Worm (Caenorhabditis elegans) whole organism, L1 larva: ENCODE results near the gene Y42H9AR.1.

Experiments used
- egl-27 ChIP-seq, 2 experiments: fragments of 150-350 bp in 1 of 2; sonication (generic microtip); optimal IDR thresholded peaks; 3 replicates each; lab custom pipeline; 2017 to 2018; ENCODE audit warnings: missing biosample characterization in 2 of 2, missing genetic modification characterization in 2 of 2, missing genetic modification reagents in 2 of 2
- fkh-8 ChIP-seq: sonication (generic microtip); optimal IDR thresholded peaks from 2 replicates; lab custom pipeline; 2016; ENCODE audit warnings: mild to moderate bottlenecking, missing genetic modification characterization, missing compliant biosample characterization
- lin-35 ChIP-seq, 2 experiments: fragments of 150-350 bp; optimal IDR thresholded peaks; 2 replicates each; lab custom pipeline; 2014; ENCODE audit warnings: missing biosample characterization in 2 of 2, missing genetic modification characterization in 2 of 2, missing genetic modification reagents in 2 of 2
- nhr-19 ChIP-seq: fragments of 200-800 bp; sonication (Bioruptor generic); conservative IDR thresholded peaks from 2 replicates; pipeline ENCODE4 v1.3.6; 2022; ENCODE audit warnings: missing genetic modification characterization, missing compliant biosample characterization
- nhr-47 ChIP-seq: sonication (generic microtip); optimal IDR thresholded peaks from 2 replicates; lab custom pipeline; 2016; ENCODE audit warnings: mild to moderate bottlenecking, missing genetic modification characterization, moderate library complexity, missing compliant biosample characterization
- nhr-84 ChIP-seq: sonication (generic microtip); optimal IDR thresholded peaks from 2 replicates; lab custom pipeline; 2017; ENCODE audit warnings: missing biosample characterization, missing genetic modification characterization
- pqm-1 ChIP-seq: sonication (generic microtip); optimal IDR thresholded peaks from 3 replicates; lab custom pipeline; 2017; ENCODE audit warnings: missing biosample characterization, missing genetic modification characterization
- sox-4 ChIP-seq: sonication (generic microtip); optimal IDR thresholded peaks from 2 replicates; lab custom pipeline; 2016; ENCODE audit warnings: missing genetic modification characterization, missing compliant biosample characterization
- unc-30 ChIP-seq: sonication (generic microtip); optimal IDR thresholded peaks from 2 replicates; lab custom pipeline; 2017; ENCODE audit warnings: missing biosample characterization, missing genetic modification characterization
- ztf-11 ChIP-seq, 2 experiments: sonication (generic microtip); optimal IDR thresholded peaks; 2 replicates each; lab custom pipeline; 2016 to 2017; ENCODE audit warnings: missing genetic modification characterization in 2 of 2, missing biosample characterization in 1 of 2, missing compliant biosample characterization in 1 of 2

DNA sequence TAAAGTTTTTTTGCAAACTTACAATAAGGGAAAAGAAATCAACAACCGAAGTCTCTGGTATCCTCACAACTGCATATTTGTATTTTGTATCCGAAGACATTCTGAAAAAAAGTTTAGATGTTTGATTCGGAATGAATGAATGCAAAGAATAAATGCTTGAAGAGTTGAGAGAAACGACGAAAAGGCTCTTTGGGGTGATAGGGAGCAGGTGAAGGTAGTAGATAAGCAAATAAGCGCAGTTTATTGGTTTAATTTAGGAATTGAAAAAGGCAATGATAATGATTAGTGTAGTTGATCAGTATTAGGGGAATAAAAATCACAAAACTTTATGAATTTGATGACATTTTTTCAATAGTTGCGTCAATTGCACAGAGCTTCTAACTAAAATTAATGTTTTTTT lies 26.6 kb upstream of the Y42H9AR.1 start, which contains the start of gene nsy-7:
- no peak for TF ChIP-seq nhr-84 (tag; lab: Kevin White, UChicago)
- TF ChIP-seq lin-35 (GFP tag; optimal IDR thresholded peaks at IDR 0.05; lab: Kevin White, UChicago), result no peak
- TF ChIP-seq unc-30 (tag; lab: Kevin White, UChicago), result no peak
- no peak for TF ChIP-seq sox-4 (tag; lab: Kevin White, UChicago)
- no peak for TF ChIP-seq nhr-19 (GFP tag; lab: Robert Waterston, UW)
- TF ChIP-seq egl-27 (tag; optimal IDR thresholded peaks at IDR 0.05; lab: Kevin White, UChicago), result no peak
- no peak for TF ChIP-seq ztf-11 (tag; optimal IDR thresholded peaks at IDR 0.05; lab: Kevin White, UChicago)
- no peak for TF ChIP-seq nhr-47 (tag; lab: Kevin White, UChicago)
- TF ChIP-seq pqm-1 (tag; lab: Kevin White, UChicago), result no peak
- TF ChIP-seq fkh-8, result no peak
